Worm (Caenorhabditis elegans): ENCODE data around the gene eak-4.

DNA sequence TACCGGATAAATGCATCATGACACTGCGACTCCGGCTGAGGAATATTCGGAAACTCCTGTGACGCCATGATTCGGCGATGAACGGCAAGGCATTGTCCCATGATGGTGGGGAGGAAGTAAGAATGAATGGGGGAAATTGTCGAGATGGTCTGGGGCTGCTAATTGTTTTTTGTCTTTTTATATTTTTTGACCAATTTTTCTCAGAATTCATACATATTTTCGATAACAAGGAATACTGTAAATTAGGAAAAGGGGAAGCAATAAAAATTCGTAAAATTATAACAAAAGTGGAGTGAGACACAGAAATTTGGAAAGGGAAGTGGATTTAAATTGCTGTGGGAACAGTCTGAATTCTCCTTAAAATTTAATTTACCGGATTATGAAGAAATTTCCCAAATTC lies at the start of gene eak-4:
- no peak for TF ChIP-seq F49E8.2 (tag; optimal IDR thresholded peaks at IDR 0.05; ENCODE audit: insufficient read depth)
- no peak for TF ChIP-seq ama-1 (optimal IDR thresholded peaks at IDR 0.05)
- TF ChIP-seq ama-1 (GFP tag; optimal IDR thresholded peaks at IDR 0.05): no peak
- TF ChIP-seq rcor-1 (GFP tag; IDR thresholded peaks at IDR 0.05): no peak
- TF ChIP-seq K12H6.12 (tag; optimal IDR thresholded peaks at IDR 0.05): no peak
- TF ChIP-seq sptf-2 (GFP tag; optimal IDR thresholded peaks at IDR 0.05): no peak
- no peak for TF ChIP-seq T07F8.4 (tag; optimal IDR thresholded peaks at IDR 0.05)
- no peak for TF ChIP-seq D2030.7 (GFP tag; IDR thresholded peaks at IDR 0.05)

Data from whole organism, young adult.